Fruit fly (Drosophila melanogaster) whole organism, embryonic: ENCODE data around the gene CG10286.

ENCODE experiments used
- Abd-B ChIP-seq: fragments of 200-800 bp; sonication (Bioruptor generic); optimal IDR thresholded peaks from 2 replicates; lab custom pipeline; 2018; ENCODE audit warnings: missing biosample characterization, mild to moderate bottlenecking, missing genetic modification characterization, moderate library complexity
- B-H2 ChIP-seq: fragments of 200-800 bp; sonication (Bioruptor generic); optimal IDR thresholded peaks from 2 replicates; lab custom pipeline; 2018; ENCODE audit warnings: missing biosample characterization, mild to moderate bottlenecking, missing genetic modification characterization
- CG10462 ChIP-seq: fragments of 200-800 bp; sonication (Bioruptor generic); optimal IDR thresholded peaks from 2 replicates; lab custom pipeline; 2016; ENCODE audit warnings: missing biosample characterization, missing genetic modification characterization
- CG10543 ChIP-seq: fragments of 200-800 bp; sonication (Bioruptor generic); optimal IDR thresholded peaks from 3 replicates; lab custom pipeline; 2017; ENCODE audit warnings: missing biosample characterization, mild to moderate bottlenecking, missing genetic modification characterization, moderate library complexity
- CG10959 ChIP-seq: fragments of 200-800 bp; sonication (Bioruptor generic); IDR thresholded peaks from 2 replicates; pipeline ENCODE4 v1.3.6; 2022; ENCODE audit warnings: missing biosample characterization, missing genetic modification characterization
- CG11504 ChIP-seq: fragments of 200-800 bp; sonication (Bioruptor generic); optimal IDR thresholded peaks from 3 replicates; lab custom pipeline; 2019; ENCODE audit warnings: missing biosample characterization, mild to moderate bottlenecking, missing genetic modification characterization, moderate library complexity
- CG12071 ChIP-seq: fragments of 200-800 bp; sonication (Bioruptor generic); optimal IDR thresholded peaks from 3 replicates; lab custom pipeline; 2018; ENCODE audit warnings: missing biosample characterization, mild to moderate bottlenecking, missing genetic modification characterization
- CG13894 ChIP-seq: fragments of 200-800 bp; sonication (Bioruptor generic); optimal IDR thresholded peaks from 3 replicates; lab custom pipeline; 2018; ENCODE audit warnings: missing biosample characterization, mild to moderate bottlenecking, missing genetic modification characterization, moderate library complexity
- CG14667 ChIP-seq: fragments of 200-800 bp; sonication (Bioruptor generic); IDR thresholded peaks from 2 replicates; pipeline ENCODE4 v1.3.6; 2022; ENCODE audit warnings: missing biosample characterization, missing genetic modification characterization
- CG14965 ChIP-seq: fragments of 200-800 bp; sonication (Bioruptor generic); optimal IDR thresholded peaks from 2 replicates; lab custom pipeline; 2016; ENCODE audit warnings: missing biosample characterization, missing genetic modification characterization, borderline replicate concordance
- CG15011 ChIP-seq: fragments of 200-800 bp; sonication (Bioruptor generic); optimal IDR thresholded peaks from 3 replicates; lab custom pipeline; 2018; ENCODE audit warnings: missing biosample characterization, mild to moderate bottlenecking, missing genetic modification characterization
- CG15514 ChIP-seq: fragments of 200-800 bp; sonication (Bioruptor generic); optimal IDR thresholded peaks from 3 replicates; lab custom pipeline; 2017; ENCODE audit warnings: missing biosample characterization, missing genetic modification characterization, mild to moderate bottlenecking, moderate library complexity, missing genetic modification reagents
- CG15601 ChIP-seq: fragments of 200-800 bp; sonication (Bioruptor generic); optimal IDR thresholded peaks from 3 replicates; lab custom pipeline; 2019; ENCODE audit warnings: missing biosample characterization, mild to moderate bottlenecking, missing genetic modification characterization, moderate library complexity
- CG15696 ChIP-seq: fragments of 200-800 bp; sonication (Bioruptor generic); optimal IDR thresholded peaks from 2 replicates; lab custom pipeline; 2019; ENCODE audit warnings: missing biosample characterization, mild to moderate bottlenecking, missing genetic modification characterization, moderate library complexity
- CG16779 ChIP-seq: fragments of 200-800 bp; sonication (Bioruptor generic); IDR thresholded peaks from 2 replicates; pipeline ENCODE4 v1.3.6; 2022; ENCODE audit warnings: missing biosample characterization, missing genetic modification characterization
- CG17361 ChIP-seq: fragments of 200-800 bp; sonication (Bioruptor generic); IDR thresholded peaks from 3 replicates; pipeline ENCODE4 v1.3.6; 2022; ENCODE audit warnings: missing biosample characterization, missing genetic modification characterization
- CG2889 ChIP-seq: fragments of 200-800 bp; sonication (Bioruptor generic); IDR thresholded peaks from 3 replicates; pipeline ENCODE4 v1.3.6; 2022; ENCODE audit warnings: missing biosample characterization, missing genetic modification characterization
- CG3281 ChIP-seq: fragments of 200-800 bp; sonication (Bioruptor generic); optimal IDR thresholded peaks from 3 replicates; lab custom pipeline; 2017; ENCODE audit warnings: missing biosample characterization, mild to moderate bottlenecking, missing genetic modification characterization
- CG4328 ChIP-seq: fragments of 200-800 bp; sonication (Bioruptor generic); optimal IDR thresholded peaks from 3 replicates; lab custom pipeline; 2017; ENCODE audit warnings: missing biosample characterization, missing genetic modification reagents, missing genetic modification characterization
- CG6813 ChIP-seq: fragments of 200-800 bp; sonication (Bioruptor generic); optimal IDR thresholded peaks from 2 replicates; lab custom pipeline; 2017; ENCODE audit warnings: missing biosample characterization, missing genetic modification characterization, mild to moderate bottlenecking, moderate library complexity, missing genetic modification reagents
- CG7928 ChIP-seq: fragments of 200-800 bp; sonication (Bioruptor generic); optimal IDR thresholded peaks from 2 replicates; lab custom pipeline; 2017; ENCODE audit warnings: missing biosample characterization, mild to moderate bottlenecking, missing genetic modification characterization
- CG8290 ChIP-seq, 3 experiments: fragments of 200-800 bp; sonication (Bioruptor generic); optimal IDR thresholded peaks; 2 replicates each; lab custom pipeline; 2016 to 2019; ENCODE audit warnings: missing biosample characterization in 3 of 3, missing genetic modification characterization in 3 of 3, mild to moderate bottlenecking in 2 of 3, moderate library complexity in 1 of 3
- D19A ChIP-seq: fragments of 200-800 bp; optimal IDR thresholded peaks from 3 replicates; lab custom pipeline; 2019; ENCODE audit warnings: missing biosample characterization, mild to moderate bottlenecking, missing genetic modification characterization, moderate library complexity
- Doc3 ChIP-seq: fragments of 200-800 bp; sonication (Bioruptor generic); IDR thresholded peaks from 3 replicates; pipeline ENCODE4 v1.3.6; 2022; ENCODE audit warnings: missing biosample characterization, missing genetic modification characterization; ENCODE audit not compliant: partially characterized antibody
- E2f1 ChIP-seq: fragments of 200-800 bp; sonication (Bioruptor generic); IDR thresholded peaks from 2 replicates; pipeline ENCODE4 v1.3.6; 2022; ENCODE audit warnings: missing biosample characterization, missing genetic modification characterization
- Eip74EF ChIP-seq, 2 experiments: fragments of 200-800 bp in 1 of 2; fragments of >200 bp in 1 of 2; sonication (Bioruptor generic) in 1 of 2; optimal IDR thresholded peaks; 2 replicates each; lab custom pipeline; 2017 to 2019; ENCODE audit warnings: missing biosample characterization in 2 of 2, missing genetic modification characterization in 2 of 2, mild to moderate bottlenecking in 1 of 2, moderate library complexity in 1 of 2
- HmgZ ChIP-seq: fragments of 200-800 bp; sonication (Bioruptor generic); optimal IDR thresholded peaks from 2 replicates; lab custom pipeline; 2018; ENCODE audit warnings: missing biosample characterization, mild to moderate bottlenecking, missing genetic modification characterization
- Med ChIP-seq: fragments of 200-800 bp; sonication (Bioruptor generic); peaks from one replicate; lab custom pipeline; 2016; ENCODE audit warnings: missing biosample characterization, missing genetic modification characterization, mild to moderate bottlenecking, inconsistent platforms, moderate library complexity
- Nf-YC ChIP-seq: fragments of 200-800 bp; optimal IDR thresholded peaks from 3 replicates; lab custom pipeline; 2019; ENCODE audit warnings: missing biosample characterization, mild to moderate bottlenecking, missing genetic modification characterization, moderate library complexity
- PHDP ChIP-seq: fragments of 200-800 bp; sonication (Bioruptor generic); optimal IDR thresholded peaks from 3 replicates; lab custom pipeline; 2018; ENCODE audit warnings: missing biosample characterization, mild to moderate bottlenecking, missing genetic modification characterization, moderate library complexity
- Rfx ChIP-seq: fragments of 200-800 bp; sonication (Bioruptor generic); IDR thresholded peaks from 2 replicates; pipeline ENCODE4 v1.3.6; 2022; ENCODE audit warnings: missing biosample characterization, missing genetic modification characterization
- Sox102F ChIP-seq: fragments of 200-800 bp; sonication (Bioruptor generic); optimal IDR thresholded peaks from 2 replicates; lab custom pipeline; 2018; ENCODE audit warnings: missing biosample characterization, mild to moderate bottlenecking, missing genetic modification characterization, moderate library complexity
- bab2 ChIP-seq: fragments of 200-800 bp; sonication (Bioruptor generic); optimal IDR thresholded peaks from 2 replicates; lab custom pipeline; 2016; ENCODE audit warnings: missing biosample characterization, missing genetic modification characterization
- bsh ChIP-seq, 2 experiments: fragments of 200-800 bp; sonication (Bioruptor generic); optimal IDR thresholded peaks; 2 replicates each; lab custom pipeline; 2017 to 2018; ENCODE audit warnings: mild to moderate bottlenecking in 2 of 2, missing biosample characterization in 2 of 2, missing genetic modification characterization in 2 of 2, moderate library complexity in 1 of 2
- chinmo ChIP-seq: fragments of 200-800 bp; sonication (Bioruptor generic); IDR thresholded peaks from 4 replicates; pipeline ENCODE4 v1.3.6; 2022; ENCODE audit warnings: missing biosample characterization, missing genetic modification characterization; ENCODE audit not compliant: partially characterized antibody
- crc ChIP-seq: fragments of 200-800 bp; sonication (Bioruptor generic); optimal IDR thresholded peaks from 2 replicates; lab custom pipeline; 2016; ENCODE audit warnings: missing biosample characterization, missing genetic modification characterization
- cwo ChIP-seq: fragments of 200-800 bp; sonication (Bioruptor generic); optimal IDR thresholded peaks from 3 replicates; lab custom pipeline; 2017; ENCODE audit warnings: missing biosample characterization, missing genetic modification characterization, mild to moderate bottlenecking, moderate library complexity, missing genetic modification reagents
- fd64A ChIP-seq: fragments of 200-800 bp; sonication (Bioruptor generic); optimal IDR thresholded peaks from 3 replicates; lab custom pipeline; 2018; ENCODE audit warnings: missing biosample characterization, mild to moderate bottlenecking, missing genetic modification characterization
- grau ChIP-seq: fragments of 200-800 bp; optimal IDR thresholded peaks from 3 replicates; lab custom pipeline; 2019; ENCODE audit warnings: missing biosample characterization, mild to moderate bottlenecking, missing genetic modification characterization, moderate library complexity
- oc ChIP-seq: fragments of 200-800 bp; sonication (Bioruptor generic); optimal IDR thresholded peaks from 2 replicates; lab custom pipeline; 2018; ENCODE audit warnings: missing biosample characterization, mild to moderate bottlenecking, missing genetic modification characterization, moderate library complexity
- pros ChIP-seq: fragments of 200-800 bp; sonication (Bioruptor generic); optimal IDR thresholded peaks from 3 replicates; lab custom pipeline; 2019; ENCODE audit warnings: missing biosample characterization, mild to moderate bottlenecking, missing genetic modification characterization, moderate library complexity
- sens ChIP-seq: fragments of 200-800 bp; sonication (Bioruptor generic); peaks from one replicate; lab custom pipeline; 2016; ENCODE audit warnings: missing biosample characterization, missing genetic modification characterization
- sna ChIP-seq: fragments of 200-800 bp; sonication (Bioruptor generic); IDR thresholded peaks from 2 replicates; pipeline ENCODE4 v1.3.6; 2022; ENCODE audit warnings: missing biosample characterization, missing genetic modification characterization; ENCODE audit not compliant: partially characterized antibody
- sug ChIP-seq: fragments of 200-800 bp; optimal IDR thresholded peaks from 2 replicates; lab custom pipeline; 2019; ENCODE audit warnings: missing biosample characterization, mild to moderate bottlenecking, missing genetic modification characterization, moderate library complexity
- usp ChIP-seq: fragments of >200 bp; optimal IDR thresholded peaks from 2 replicates; lab custom pipeline; 2017; ENCODE audit warnings: missing biosample characterization, missing genetic modification characterization
- vnd ChIP-seq: fragments of 200-800 bp; sonication (Bioruptor generic); IDR thresholded peaks from 3 replicates; pipeline ENCODE4 v1.3.6; 2022; ENCODE audit warnings: missing biosample characterization, missing genetic modification characterization; ENCODE audit not compliant: partially characterized antibody
- zen ChIP-seq: fragments of 200-800 bp; sonication (Bioruptor generic); optimal IDR thresholded peaks from 3 replicates; lab custom pipeline; 2018; ENCODE audit warnings: missing biosample characterization, mild to moderate bottlenecking, missing genetic modification characterization, moderate library complexity

Gene CG10286

DNA sequence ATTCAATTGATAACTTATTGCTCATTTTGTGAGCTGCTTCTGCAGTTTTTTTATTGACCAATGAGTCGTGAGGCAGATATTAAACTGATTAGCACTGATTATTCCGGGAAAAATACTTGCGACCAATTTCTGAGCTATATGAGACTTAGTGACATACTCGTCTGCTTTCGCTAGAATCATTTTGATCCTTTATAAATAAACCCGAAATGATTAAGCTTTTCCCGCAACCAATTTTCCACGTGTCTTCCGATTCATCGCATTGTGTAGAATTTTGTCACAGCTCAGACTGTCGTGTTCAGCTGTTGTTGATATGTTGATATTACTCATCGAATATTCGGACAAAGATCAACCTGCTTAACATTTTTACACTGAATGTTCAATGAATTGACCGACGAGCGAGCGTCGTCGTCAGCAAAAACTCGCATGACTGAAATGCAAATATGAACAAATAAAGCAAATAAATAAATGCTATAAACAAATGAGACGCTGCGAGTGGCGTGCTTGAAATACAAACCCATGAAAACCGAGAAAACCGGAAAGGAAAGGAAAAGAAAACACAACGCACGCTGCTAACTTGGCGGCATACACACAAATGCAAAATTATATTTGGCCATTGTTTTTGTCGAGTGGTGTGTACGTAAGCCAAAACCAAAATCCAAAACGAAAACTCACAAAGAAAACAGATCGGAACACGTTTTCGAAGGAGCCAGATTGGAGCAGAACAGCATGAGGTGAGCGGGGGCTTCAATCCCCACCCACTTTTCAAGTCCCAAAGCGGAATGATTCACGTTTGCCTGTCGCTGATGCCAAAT is 32.2 kb downstream of the CG10286 start (continued):
- TF ChIP-seq B-H2 (peak; percentile 4), Nf-YC (tag; lab: Kevin White, UChicago) (no peak), CG15601 (tag; lab: Kevin White, UChicago) (peak; percentile 25), CG10462 (GFP tag; lab: Kevin White, UChicago) (no peak), CG14965 (GFP tag; lab: Kevin White, UChicago) (no peak), Med (GFP tag; lab: Kevin White, UChicago) (peak; percentile 74), bab2 (peak; percentile 7), sens (GFP tag; lab: Kevin White, UChicago) (peak; percentile 73), CG3281 (GFP tag; lab: Kevin White, UChicago) (peak; percentile 51), crc (GFP tag; lab: Kevin White, UChicago) (no peak), CG16779 (GFP tag; lab: Robert Waterston, UW) (no peak), CG11504 (tag; lab: Kevin White, UChicago) (peak; percentile 31), bsh (GFP tag; optimal IDR thresholded peaks at IDR 0.05; lab: Kevin White, UChicago) (peak in 1 of 2 experiments; percentile 22), CG12071 (GFP tag; lab: Kevin White, UChicago) (peak; percentile 61), E2f1 (GFP tag; lab: Robert Waterston, UW) (no peak), vnd (GFP tag; lab: Robert Waterston, UW) (no peak), CG10959 (GFP tag; lab: Robert Waterston, UW) (no peak), pros (GFP tag; lab: Kevin White, UChicago) (no peak), CG10543 (peak; percentile 34), CG2889 (no peak), D19A (tag; lab: Kevin White, UChicago) (no peak), CG15514 (peak; percentile 20), Abd-B (GFP tag; lab: Kevin White, UChicago) (no peak), CG15011 (GFP tag; lab: Kevin White, UChicago) (peak; percentile 42), cwo (peak; percentile 73), Doc3 (no peak), CG13894 (tag; lab: Kevin White, UChicago) (peak; percentile 29), CG14667 (GFP tag; lab: Robert Waterston, UW) (no peak), zen (tag; lab: Kevin White, UChicago) (no peak), oc (peak; percentile 10), Rfx (0 out of 2 replicates have a peak, but pooled peaks have one; percentile 17), sug (tag; lab: Kevin White, UChicago) (peak; percentile 34), PHDP (tag; lab: Kevin White, UChicago) (peak; percentile 44), CG4328 (GFP tag; lab: Kevin White, UChicago) (no peak), sna (GFP tag; lab: Robert Waterston, UW) (no peak), Eip74EF (GFP tag; optimal IDR thresholded peaks at IDR 0.05; lab: Kevin White, UChicago) (peak in 1 of 2 experiments; percentile 72), Sox102F (GFP tag; lab: Kevin White, UChicago) (peak; percentile 12), CG8290 (GFP tag; optimal IDR thresholded peaks at IDR 0.05; lab: Kevin White, UChicago) (no peak), CG8290 (tag; optimal IDR thresholded peaks at IDR 0.05; lab: Kevin White, UChicago) (peak in 1 of 2 experiments; percentile 2), HmgZ (tag; lab: Kevin White, UChicago) (no peak), CG7928 (GFP tag; lab: Kevin White, UChicago) (no peak), CG15696 (peak; percentile 1), CG17361 (no peak), chinmo (peak; percentile 76; the same call in 1 of the 4 replicates), usp (GFP tag; lab: Kevin White, UChicago) (no peak), grau (tag; lab: Kevin White, UChicago) (peak; percentile 10), CG6813 (GFP tag; lab: Kevin White, UChicago) (peak; percentile 52), fd64A (GFP tag; lab: Kevin White, UChicago) (peak; percentile 39)
